Worm (Caenorhabditis elegans) whole organism, dauer: ENCODE results near the gene C08F11.12.
"Not testable (repeated sequence)": the region's sequence is repeated elsewhere in the genome, so short reads cannot be mapped to it uniquely, and the experiment has no call there.

Experiments
- unc-62 ChIP-seq: sonication (generic microtip); optimal IDR thresholded peaks from 2 replicates; lab custom pipeline; 2017; ENCODE audit warnings: missing biosample characterization, missing genetic modification reagents, missing genetic modification characterization

C08F11.12 gene

DNA sequence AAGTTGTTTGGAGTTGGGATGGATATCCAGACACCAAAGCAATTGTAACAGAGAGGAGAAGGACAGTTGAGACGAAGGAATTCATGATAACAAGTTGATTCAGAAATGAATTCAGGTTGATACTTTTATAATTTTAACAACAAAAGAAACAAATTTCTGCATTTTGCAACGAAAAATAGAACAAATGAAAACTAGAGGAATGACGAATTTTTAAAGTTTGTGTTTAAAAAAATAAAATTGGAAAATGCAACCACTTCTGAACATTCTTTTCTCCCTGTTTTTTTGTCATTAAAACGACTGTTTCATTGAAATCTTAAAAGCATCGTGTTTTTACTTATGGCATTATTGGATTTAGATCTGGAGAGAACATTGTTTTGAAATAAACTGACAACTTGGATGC is at the start of gene C08F11.12:
TSS of gene C08F11.12 (minus strand) at position 101 of the 400 bp plus-strand sequence.
- TF ChIP-seq unc-62 (GFP tag; lab: Kevin White, UChicago): not testable (repeated sequence)

DNA sequence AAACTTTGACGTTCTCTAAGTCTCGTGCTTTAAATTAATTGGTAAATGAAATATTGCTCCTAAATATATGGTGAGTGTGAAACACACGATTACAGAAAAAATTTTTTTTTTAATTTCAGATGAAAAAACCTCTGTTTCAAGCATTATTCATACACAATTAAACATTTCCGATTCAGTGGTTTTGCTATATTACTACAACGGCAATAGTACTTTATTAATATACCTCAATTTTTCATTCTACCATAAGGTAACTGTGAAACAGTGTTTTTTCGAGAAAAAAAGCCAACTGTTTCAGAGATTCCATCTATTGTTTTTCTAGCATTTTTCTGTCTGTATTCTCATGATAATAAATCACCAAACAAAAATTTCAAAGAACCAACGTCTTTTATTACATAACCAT is 49.5 kb upstream of the C08F11.12 start:
- TF ChIP-seq unc-62 (GFP tag; lab: Kevin White, UChicago): no peak

DNA sequence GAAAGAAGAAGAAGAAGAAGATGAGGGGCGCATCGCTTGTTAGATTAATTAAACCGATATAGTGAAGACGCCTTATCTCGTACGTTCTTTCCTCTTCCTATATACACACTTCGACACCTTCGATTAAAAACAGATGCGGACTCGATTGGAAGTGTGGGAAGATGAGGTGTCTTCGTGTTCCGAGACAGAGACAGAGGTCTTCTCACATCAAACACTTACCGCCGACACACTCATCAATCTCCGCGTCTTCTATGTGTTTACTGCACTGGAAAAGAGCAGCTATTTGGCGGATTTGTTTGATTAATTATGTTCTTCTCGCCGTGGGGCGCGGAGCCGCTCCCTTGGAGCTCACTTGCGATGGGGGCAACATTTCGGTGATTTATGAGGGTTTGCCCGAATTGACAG is 48.1 kb upstream of the C08F11.12 start:
- TF ChIP-seq unc-62 (GFP tag; lab: Kevin White, UChicago): no peak

DNA sequence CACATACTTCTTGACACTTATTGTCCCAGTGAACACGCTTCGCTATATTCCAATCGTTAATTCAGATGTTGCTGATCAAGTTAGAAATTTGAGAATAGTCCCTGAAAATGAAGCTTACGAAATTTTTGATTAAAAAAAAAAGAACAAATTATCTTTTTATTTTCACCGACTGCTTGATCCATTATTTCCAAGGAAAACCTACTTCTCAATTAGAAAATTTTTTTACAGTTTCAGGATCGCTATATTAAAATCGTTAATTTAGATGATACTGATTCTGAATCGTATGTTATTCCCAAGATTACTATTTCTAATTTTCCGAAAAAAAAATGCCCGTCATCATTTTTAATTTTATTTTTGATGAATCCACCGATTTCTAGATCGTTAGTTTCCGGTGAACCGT is 47.3 kb upstream of the C08F11.12 start, which contains the start of gene T23G4.127:
TSS of gene T23G4.127 (minus strand) at position 101 of the 400 bp plus-strand sequence.
- TF ChIP-seq unc-62 (GFP tag; lab: Kevin White, UChicago): no peak

DNA sequence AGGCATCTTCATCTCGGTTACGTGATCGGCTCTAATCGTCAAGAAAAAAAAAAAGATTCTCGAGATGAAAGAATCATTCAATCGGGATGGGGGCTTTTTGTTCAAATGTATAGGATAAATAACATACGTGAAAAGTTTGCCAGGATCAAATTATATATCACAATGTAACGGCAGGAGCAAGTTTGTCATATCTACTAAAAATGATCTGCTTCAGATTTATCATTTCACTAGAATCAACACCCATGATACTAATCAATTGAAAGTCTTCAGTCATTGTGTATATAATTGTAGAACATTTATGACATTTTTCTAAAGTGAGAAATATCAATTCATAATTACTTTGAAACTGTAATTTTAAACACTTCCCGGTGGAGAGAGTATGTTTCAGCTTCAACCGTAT is 45.6 kb upstream of the C08F11.12 start:
- no peak for TF ChIP-seq unc-62 (GFP tag; lab: Kevin White, UChicago)

DNA sequence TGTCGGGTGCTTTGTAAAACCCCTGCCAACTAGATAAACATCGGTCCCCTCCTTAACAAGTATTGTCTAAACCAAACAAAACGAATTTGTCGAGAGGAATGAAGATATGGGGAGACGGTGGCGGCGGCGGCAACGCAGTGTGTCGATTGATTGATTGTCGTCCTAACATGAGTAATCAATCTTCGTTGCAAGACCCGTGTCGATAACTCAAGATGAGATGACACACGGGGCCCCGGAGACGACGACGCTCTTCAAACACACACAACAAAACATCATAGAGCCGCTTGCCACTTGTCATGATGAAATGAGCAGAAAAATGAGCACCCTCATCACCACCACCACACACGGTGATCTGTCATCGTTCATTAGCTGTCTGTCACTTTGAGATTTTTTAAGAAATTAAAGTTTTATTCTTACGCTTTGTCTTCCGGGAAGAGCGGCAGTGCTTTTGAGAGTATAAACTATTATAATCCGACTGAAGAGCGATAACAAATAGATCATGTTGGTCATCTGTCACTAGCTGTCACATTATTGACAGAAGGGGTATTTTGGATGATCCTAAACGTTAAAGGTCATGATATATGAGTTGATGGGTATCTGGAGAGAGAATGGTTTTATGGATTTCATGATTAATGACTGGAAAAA is 44.5 kb upstream of the C08F11.12 start:
- peak; percentile 27 for TF ChIP-seq unc-62 (GFP tag; lab: Kevin White, UChicago)

DNA sequence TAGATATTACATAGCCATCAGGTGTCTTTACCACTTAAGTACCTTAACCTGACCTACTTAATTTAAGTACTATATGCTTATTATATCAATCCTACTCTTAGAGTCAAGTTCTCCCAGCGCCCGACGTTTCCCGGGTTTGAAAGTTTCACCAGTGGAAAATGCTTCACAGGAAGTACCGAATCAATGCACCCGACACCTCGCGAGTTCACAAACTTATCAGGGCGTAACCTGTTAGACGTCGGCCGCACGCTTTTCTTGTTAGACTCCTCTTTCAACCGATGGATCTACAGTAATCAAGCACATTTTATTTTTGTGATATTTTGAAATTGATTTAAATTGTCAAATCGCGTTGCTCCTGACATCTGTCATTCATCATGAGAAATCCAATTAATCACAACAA is 44.0 kb upstream of the C08F11.12 start:
- TF ChIP-seq unc-62 (GFP tag; lab: Kevin White, UChicago): no peak

DNA sequence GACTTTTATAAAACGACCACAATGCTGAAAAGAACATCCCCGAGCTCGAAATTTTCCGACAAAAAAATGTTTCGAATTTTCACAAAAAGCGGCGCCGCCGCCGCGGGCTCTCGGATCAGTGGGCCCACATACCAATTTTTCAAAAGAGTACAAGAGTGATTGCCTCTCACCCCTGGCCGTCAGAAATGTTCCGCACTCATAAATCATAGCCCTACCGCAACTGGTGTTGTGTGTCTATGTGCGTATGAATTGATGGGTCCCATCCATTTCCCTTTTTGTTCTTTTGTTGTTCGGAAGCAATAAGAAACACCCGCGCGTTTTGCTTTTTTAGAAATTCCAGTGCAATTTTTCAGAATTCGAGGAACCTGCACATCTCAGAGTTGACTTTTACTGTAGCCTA is 43.3 kb upstream of the C08F11.12 start:
- no peak for TF ChIP-seq unc-62 (GFP tag; lab: Kevin White, UChicago)

DNA sequence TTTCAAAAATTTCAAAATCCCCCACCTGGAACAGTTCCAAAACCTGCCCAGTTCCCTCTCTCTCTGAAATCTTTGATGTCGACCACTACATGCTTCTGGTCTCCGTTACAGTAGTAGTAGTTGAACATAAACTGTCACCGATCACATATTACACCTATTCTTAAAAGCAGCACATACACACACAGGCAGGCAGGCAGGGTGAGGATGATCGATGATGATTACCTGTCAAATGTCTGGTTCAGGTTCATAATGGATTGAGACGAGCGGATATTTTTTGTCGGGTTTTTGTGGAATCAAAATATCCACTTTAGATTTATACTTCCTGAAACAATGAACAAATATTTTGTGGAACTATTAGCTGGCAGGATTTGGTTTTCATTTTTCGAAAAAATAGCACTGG is 42.7 kb upstream of the C08F11.12 start:
- TF ChIP-seq unc-62 (GFP tag; lab: Kevin White, UChicago): no peak

DNA sequence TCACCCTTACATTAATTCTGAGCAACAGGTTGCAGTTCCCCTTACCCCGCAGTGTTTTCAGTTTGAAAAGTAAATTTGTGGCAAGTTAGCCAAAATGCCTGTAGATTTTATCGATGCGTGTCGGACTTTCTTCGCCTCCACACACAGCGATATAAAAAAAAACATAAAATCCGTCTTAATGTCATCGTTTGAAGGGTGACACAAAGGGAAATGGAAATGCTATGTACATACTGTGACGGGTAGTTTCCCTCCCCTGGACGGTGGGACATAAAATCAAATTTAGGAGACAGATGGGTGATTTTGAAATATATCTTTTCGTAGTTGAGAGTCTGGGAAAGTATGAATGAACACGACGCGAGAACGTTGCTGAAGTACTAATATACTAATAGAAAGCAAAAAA is 41.2 kb upstream of the C08F11.12 start:
- TF ChIP-seq unc-62 (GFP tag; lab: Kevin White, UChicago): no peak

DNA sequence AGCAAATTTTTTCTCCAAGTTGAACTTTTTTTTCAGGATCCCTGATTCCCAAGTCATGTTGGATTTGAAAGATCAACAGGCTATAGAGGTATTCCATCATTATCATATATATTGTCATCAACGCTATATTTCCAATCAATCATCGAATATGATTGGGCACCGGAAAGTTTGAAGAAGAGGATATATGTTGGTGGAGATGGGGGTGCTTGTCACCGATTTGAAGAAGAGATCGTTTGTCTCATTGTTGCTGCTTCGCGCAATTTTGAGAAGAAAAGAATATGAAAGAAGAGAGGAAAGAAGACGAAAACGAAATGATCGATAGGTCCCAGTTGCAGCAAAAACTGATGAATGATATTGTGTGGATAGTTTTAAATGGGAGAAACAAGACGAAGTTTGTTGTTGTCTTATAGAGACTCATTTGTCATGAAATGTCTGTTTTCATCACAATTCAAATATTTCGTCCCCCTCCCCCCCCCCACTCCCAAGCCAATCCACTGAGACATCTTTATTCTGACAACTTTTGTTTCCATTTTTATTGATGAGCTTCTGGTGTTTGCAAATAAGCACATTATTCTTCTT is 38.1 kb upstream of the C08F11.12 start, which contains the start of gene T23G4.2:
TSS of gene T23G4.2 (minus strand) at position 255 of the 579 bp plus-strand sequence.
- TF ChIP-seq unc-62 (GFP tag; lab: Kevin White, UChicago): no peak

DNA sequence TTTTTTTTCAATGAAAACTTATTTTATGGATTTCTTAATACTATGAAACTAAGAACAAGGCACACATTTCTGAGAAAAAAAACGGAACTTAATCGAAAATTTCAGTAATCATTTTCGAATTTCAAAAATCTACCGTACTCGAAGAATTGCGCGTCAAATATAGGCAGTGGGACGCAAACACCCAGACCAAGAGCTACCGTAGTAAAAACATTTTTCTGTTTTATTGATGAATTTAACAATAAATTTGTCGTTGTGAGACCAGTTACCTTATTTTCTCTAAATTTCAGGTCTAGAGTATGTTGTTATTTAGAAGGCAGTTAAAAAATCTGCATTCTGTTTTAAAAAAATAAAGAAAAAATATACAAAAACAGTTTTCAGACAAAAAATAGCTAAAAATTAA is 36.3 kb upstream of the C08F11.12 start:
- no peak for TF ChIP-seq unc-62 (GFP tag; lab: Kevin White, UChicago)

DNA sequence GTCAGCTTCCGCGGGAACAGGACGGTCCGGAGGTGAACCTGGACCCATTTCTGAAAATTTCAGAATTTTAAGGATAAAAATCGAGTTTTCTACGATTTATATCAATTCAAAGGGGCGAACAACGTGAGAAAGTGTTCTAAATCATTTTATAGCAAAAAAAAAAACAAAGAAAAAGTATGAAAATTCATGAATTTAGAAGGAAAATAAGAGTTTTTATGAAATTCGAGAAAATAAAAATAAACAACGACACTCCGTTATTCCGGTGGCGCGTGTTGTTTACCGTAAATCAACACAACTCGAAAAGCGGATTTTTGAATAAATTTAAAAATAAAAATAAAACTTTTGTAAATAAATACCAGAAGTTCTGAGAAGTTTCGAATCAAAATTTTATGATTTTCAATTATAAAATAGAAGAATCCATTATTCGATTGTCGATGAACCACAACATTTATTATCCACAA is 35.7 kb upstream of the C08F11.12 start, which contains the start of gene nyn-1:
TSS of gene nyn-1 (minus strand) at position 51 of the 461 bp plus-strand sequence.
- TF ChIP-seq unc-62 (GFP tag; lab: Kevin White, UChicago): no peak

DNA sequence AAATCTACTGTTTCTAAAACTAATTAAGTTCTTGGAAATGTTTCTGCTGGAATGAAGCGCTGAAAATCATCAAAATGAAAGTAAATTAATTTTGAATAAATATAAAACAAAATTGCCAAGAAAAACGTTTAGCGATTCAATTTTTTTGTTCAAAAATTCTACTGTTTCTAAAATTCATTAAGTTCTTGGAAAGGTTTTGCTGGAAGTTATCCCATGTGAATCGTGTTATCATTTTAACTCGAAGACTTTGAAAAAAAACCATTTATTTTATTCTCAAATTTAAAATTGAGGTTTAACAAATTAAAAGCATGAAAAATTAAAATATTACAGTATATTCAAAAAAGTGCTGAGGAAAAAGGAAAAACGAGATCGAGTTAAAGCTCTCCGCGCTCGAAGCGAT is 33.5 kb upstream of the C08F11.12 start:
- TF ChIP-seq unc-62 (GFP tag; lab: Kevin White, UChicago): no peak

DNA sequence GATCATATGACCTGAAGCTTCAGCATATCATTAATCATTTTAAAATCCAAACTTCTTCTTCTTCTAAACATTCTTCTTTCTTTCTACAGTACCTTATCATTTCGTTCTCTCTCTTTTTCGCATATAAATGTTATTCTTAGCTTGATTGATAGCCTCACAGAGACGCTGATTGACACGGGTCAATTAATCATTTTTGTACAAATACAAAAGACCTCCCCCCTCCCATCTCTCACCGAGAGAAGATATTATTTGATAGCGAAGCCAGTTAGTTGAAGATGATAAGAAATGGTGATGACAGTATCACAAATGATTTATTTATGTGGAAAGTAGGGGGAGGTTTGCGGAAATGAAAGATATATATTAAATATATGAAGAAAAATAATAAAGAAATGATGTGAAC is 31.4 kb upstream of the C08F11.12 start:
- no peak for TF ChIP-seq unc-62 (GFP tag; lab: Kevin White, UChicago)

DNA sequence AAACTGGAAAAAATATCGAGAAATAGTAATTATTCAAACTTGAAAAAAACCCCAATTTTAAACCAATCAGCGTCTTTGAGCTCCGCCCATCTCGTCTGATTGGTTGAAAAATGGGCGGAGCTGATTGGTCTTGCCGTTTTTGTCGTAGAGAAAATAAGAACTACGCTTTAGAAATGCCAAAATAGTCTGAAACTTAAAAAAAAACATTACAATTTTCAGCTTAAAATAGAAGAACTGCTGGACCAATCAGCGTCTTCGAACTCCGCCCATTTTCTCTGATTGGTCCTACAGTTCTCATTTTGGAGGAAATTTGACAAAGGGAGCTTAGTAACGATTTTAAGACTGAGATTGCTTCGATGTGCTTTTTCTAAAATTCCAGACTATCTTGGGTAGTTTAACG is 28.2 kb upstream of the C08F11.12 start:
- no peak for TF ChIP-seq unc-62 (GFP tag; lab: Kevin White, UChicago)

DNA sequence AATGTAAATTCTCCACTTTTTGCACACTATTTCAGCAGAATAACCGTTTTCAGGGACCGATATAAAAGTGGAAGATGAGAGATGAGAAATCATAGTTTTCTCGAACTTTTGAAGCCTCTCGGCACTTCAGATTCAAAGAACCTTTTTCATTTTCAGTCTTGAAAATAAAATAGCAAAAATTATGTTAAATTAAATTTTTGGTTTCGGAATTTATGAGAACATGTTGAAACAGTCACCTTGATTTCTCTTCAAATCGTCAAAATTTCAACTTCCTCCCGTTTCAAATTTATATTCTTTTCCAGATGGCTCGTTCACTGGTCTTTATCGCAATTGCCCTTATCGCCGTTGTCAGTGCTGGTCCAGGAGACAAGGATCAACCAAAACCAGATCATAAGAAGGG is 27.3 kb upstream of the C08F11.12 start, which contains the start of gene srlf-26:
TSS of gene srlf-26 (plus strand) at position 301 of the 400 bp plus-strand sequence.
- TF ChIP-seq unc-62 (GFP tag; lab: Kevin White, UChicago): no peak
